Fruit fly (Drosophila melanogaster) whole organism, embryonic: ENCODE results near the gene ben.
A peak's percentile ranks its signal among the peaks of the same experiment; 100 is the strongest.

ENCODE experiments used
- Atf-2 ChIP-seq: fragments of 200-800 bp; sonication (Bioruptor generic); optimal IDR thresholded peaks from 2 replicates; lab custom pipeline; 2016; ENCODE audit warnings: missing biosample characterization, missing genetic modification characterization
- B-H2 ChIP-seq: fragments of 200-800 bp; sonication (Bioruptor generic); optimal IDR thresholded peaks from 2 replicates; lab custom pipeline; 2018; ENCODE audit warnings: missing biosample characterization, mild to moderate bottlenecking, missing genetic modification characterization
- CG10209 ChIP-seq: fragments of 200-800 bp; sonication (Bioruptor generic); optimal IDR thresholded peaks from 3 replicates; lab custom pipeline; 2017; ENCODE audit warnings: missing biosample characterization, mild to moderate bottlenecking, missing genetic modification characterization, missing genetic modification reagents
- CG10565 ChIP-seq: fragments of 200-800 bp; sonication (Bioruptor generic); optimal IDR thresholded peaks from 3 replicates; lab custom pipeline; 2016; ENCODE audit warnings: missing biosample characterization, mild to moderate bottlenecking, missing genetic modification characterization
- CG10959 ChIP-seq: fragments of 200-800 bp; sonication (Bioruptor generic); IDR thresholded peaks from 2 replicates; pipeline ENCODE4 v1.3.6; 2022; ENCODE audit warnings: missing biosample characterization, missing genetic modification characterization
- CG12299 ChIP-seq: fragments of 200-800 bp; sonication (Bioruptor generic); optimal IDR thresholded peaks from 2 replicates; lab custom pipeline; 2018; ENCODE audit warnings: missing biosample characterization, mild to moderate bottlenecking, missing genetic modification characterization
- CG12659 ChIP-seq: fragments of 200-800 bp; sonication (Bioruptor generic); optimal IDR thresholded peaks from 3 replicates; lab custom pipeline; 2017; ENCODE audit warnings: mild to moderate bottlenecking, missing biosample characterization, missing genetic modification reagents, missing genetic modification characterization
- CG16815 ChIP-seq: fragments of 200-800 bp; sonication (Bioruptor generic); optimal IDR thresholded peaks from 3 replicates; lab custom pipeline; 2017; ENCODE audit warnings: missing biosample characterization, mild to moderate bottlenecking, missing genetic modification characterization
- CG17359 ChIP-seq: fragments of 200-800 bp; sonication (Bioruptor generic); optimal IDR thresholded peaks from 3 replicates; lab custom pipeline; 2018; ENCODE audit warnings: missing biosample characterization, mild to moderate bottlenecking, missing genetic modification characterization, moderate library complexity
- CG17802 ChIP-seq: fragments of 200-800 bp; sonication (Bioruptor generic); optimal IDR thresholded peaks from 2 replicates; lab custom pipeline; 2018; ENCODE audit warnings: missing biosample characterization, mild to moderate bottlenecking, missing genetic modification characterization, moderate library complexity
- CG18619 ChIP-seq: fragments of 200-800 bp; sonication (Bioruptor generic); optimal IDR thresholded peaks from 3 replicates; lab custom pipeline; 2017; ENCODE audit warnings: missing biosample characterization, mild to moderate bottlenecking, missing genetic modification characterization
- CG3163 ChIP-seq: fragments of 200-800 bp; sonication (Bioruptor generic); optimal IDR thresholded peaks from 3 replicates; lab custom pipeline; 2016; ENCODE audit warnings: missing biosample characterization, missing genetic modification characterization
- CG3995 ChIP-seq: fragments of 200-800 bp; sonication (Bioruptor generic); optimal IDR thresholded peaks from 3 replicates; lab custom pipeline; 2016; ENCODE audit warnings: missing biosample characterization, missing genetic modification characterization
- CG42726 ChIP-seq: fragments of 200-800 bp; sonication (Bioruptor generic); IDR thresholded peaks from 2 replicates; pipeline ENCODE4 v1.3.6; 2022; ENCODE audit warnings: missing biosample characterization, missing genetic modification characterization; ENCODE audit not compliant: partially characterized antibody
- CG5180 ChIP-seq: fragments of 200-800 bp; sonication (Bioruptor generic); optimal IDR thresholded peaks from 3 replicates; lab custom pipeline; 2017; ENCODE audit warnings: missing biosample characterization, missing genetic modification characterization, mild to moderate bottlenecking, moderate library complexity, missing genetic modification reagents
- CG7928 ChIP-seq: fragments of 200-800 bp; sonication (Bioruptor generic); optimal IDR thresholded peaks from 2 replicates; lab custom pipeline; 2017; ENCODE audit warnings: missing biosample characterization, mild to moderate bottlenecking, missing genetic modification characterization
- CG7963 ChIP-seq: fragments of 200-800 bp; sonication (Bioruptor generic); IDR thresholded peaks from 3 replicates; pipeline ENCODE4 v1.3.6; 2022; ENCODE audit warnings: missing biosample characterization, missing genetic modification characterization; ENCODE audit not compliant: partially characterized antibody
- CG8359 ChIP-seq: fragments of 200-800 bp; sonication (Bioruptor generic); optimal IDR thresholded peaks from 2 replicates; lab custom pipeline; 2017; ENCODE audit warnings: missing biosample characterization, mild to moderate bottlenecking, missing genetic modification characterization, borderline replicate concordance
- CG9817 ChIP-seq: fragments of 200-800 bp; sonication (Bioruptor generic); optimal IDR thresholded peaks from 2 replicates; lab custom pipeline; 2018; ENCODE audit warnings: missing biosample characterization, mild to moderate bottlenecking, missing genetic modification characterization, moderate library complexity
- Dbx ChIP-seq: fragments of 200-800 bp; sonication (Bioruptor generic); IDR thresholded peaks from 3 replicates; pipeline ENCODE4 v1.3.6; 2022; ENCODE audit warnings: missing biosample characterization, missing genetic modification characterization
- Dll ChIP-seq: fragments of 200-800 bp; sonication (Bioruptor generic); IDR thresholded peaks from 4 replicates; pipeline ENCODE4 v1.3.6; 2022; ENCODE audit warnings: missing biosample characterization, missing genetic modification characterization; ENCODE audit not compliant: partially characterized antibody
- Ets65A ChIP-seq: fragments of 200-800 bp; sonication (Bioruptor generic); peaks from one replicate; lab custom pipeline; 2016; ENCODE audit warnings: missing biosample characterization, missing genetic modification characterization
- HmgZ ChIP-seq: fragments of 200-800 bp; sonication (Bioruptor generic); optimal IDR thresholded peaks from 2 replicates; lab custom pipeline; 2018; ENCODE audit warnings: missing biosample characterization, mild to moderate bottlenecking, missing genetic modification characterization
- Hr3 ChIP-seq: fragments of 200-800 bp; sonication (Bioruptor generic); optimal IDR thresholded peaks from 3 replicates; lab custom pipeline; 2016; ENCODE audit warnings: missing biosample characterization, missing genetic modification characterization
- Lhr ChIP-seq: fragments of 200-800 bp; sonication (Bioruptor generic); optimal IDR thresholded peaks from 3 replicates; lab custom pipeline; 2017; ENCODE audit warnings: mild to moderate bottlenecking, missing biosample characterization, missing genetic modification reagents, missing genetic modification characterization
- Med ChIP-seq: fragments of 200-800 bp; sonication (Bioruptor generic); peaks from one replicate; lab custom pipeline; 2016; ENCODE audit warnings: missing biosample characterization, missing genetic modification characterization, mild to moderate bottlenecking, inconsistent platforms, moderate library complexity
- NC2α ChIP-seq: fragments of 200-800 bp; sonication (Bioruptor generic); optimal IDR thresholded peaks from 2 replicates; lab custom pipeline; 2016; ENCODE audit warnings: missing biosample characterization, missing genetic modification characterization
- Rfx ChIP-seq: fragments of 200-800 bp; sonication (Bioruptor generic); IDR thresholded peaks from 2 replicates; pipeline ENCODE4 v1.3.6; 2022; ENCODE audit warnings: missing biosample characterization, missing genetic modification characterization
- TFAM ChIP-seq: fragments of 200-800 bp; sonication (Bioruptor generic); optimal IDR thresholded peaks from 2 replicates; lab custom pipeline; 2017; ENCODE audit warnings: missing biosample characterization, missing genetic modification characterization, inconsistent platforms
- Vsx1 ChIP-seq: fragments of 200-800 bp; sonication (Bioruptor generic); optimal IDR thresholded peaks from 2 replicates; lab custom pipeline; 2017; ENCODE audit warnings: missing biosample characterization, mild to moderate bottlenecking, missing genetic modification characterization, missing genetic modification reagents
- Xbp1 ChIP-seq: fragments of 200-800 bp; sonication (Bioruptor generic); optimal IDR thresholded peaks from 3 replicates; lab custom pipeline; 2016; ENCODE audit warnings: missing biosample characterization, mild to moderate bottlenecking, missing genetic modification characterization
- amos ChIP-seq: fragments of 200-800 bp; sonication (Bioruptor generic); IDR thresholded peaks from 2 replicates; pipeline ENCODE4 v1.3.6; 2022; ENCODE audit warnings: missing biosample characterization, missing genetic modification characterization; ENCODE audit not compliant: partially characterized antibody
- bab2 ChIP-seq: fragments of 200-800 bp; sonication (Bioruptor generic); optimal IDR thresholded peaks from 2 replicates; lab custom pipeline; 2016; ENCODE audit warnings: missing biosample characterization, missing genetic modification characterization
- bbx ChIP-seq: fragments of 200-800 bp; sonication (Bioruptor generic); IDR thresholded peaks from 2 replicates; pipeline ENCODE4 v1.3.6; 2022; ENCODE audit warnings: missing biosample characterization, missing genetic modification characterization; ENCODE audit not compliant: partially characterized antibody
- fd102C ChIP-seq: fragments of 200-800 bp; sonication (Bioruptor generic); optimal IDR thresholded peaks from 2 replicates; lab custom pipeline; 2018; ENCODE audit warnings: missing biosample characterization, mild to moderate bottlenecking, missing genetic modification characterization, moderate library complexity
- hb ChIP-seq: fragments of 200-800 bp; sonication (Bioruptor generic); IDR thresholded peaks from 3 replicates; pipeline ENCODE4 v1.3.6; 2022; ENCODE audit warnings: missing biosample characterization, missing genetic modification characterization; ENCODE audit not compliant: partially characterized antibody
- lmd ChIP-seq: fragments of 200-800 bp; sonication (Bioruptor generic); IDR thresholded peaks from 2 replicates; pipeline ENCODE4 v1.3.6; 2022; ENCODE audit warnings: missing biosample characterization, missing genetic modification characterization
- nerfin-2 ChIP-seq: fragments of 200-800 bp; sonication (Bioruptor generic); IDR thresholded peaks from 2 replicates; pipeline ENCODE4 v1.3.6; 2022; ENCODE audit warnings: missing biosample characterization, missing genetic modification characterization; ENCODE audit not compliant: partially characterized antibody
- pzg ChIP-seq: fragments of 200-800 bp; sonication (Bioruptor generic); optimal IDR thresholded peaks from 3 replicates; lab custom pipeline; 2018; ENCODE audit warnings: missing biosample characterization, mild to moderate bottlenecking, missing genetic modification characterization, moderate library complexity
- sens ChIP-seq: fragments of 200-800 bp; sonication (Bioruptor generic); peaks from one replicate; lab custom pipeline; 2016; ENCODE audit warnings: missing biosample characterization, missing genetic modification characterization
- seq ChIP-seq: fragments of 200-800 bp; sonication (Bioruptor generic); IDR thresholded peaks from 2 replicates; pipeline ENCODE4 v1.3.6; 2022; ENCODE audit warnings: missing biosample characterization, missing genetic modification characterization
- tgo ChIP-seq: fragments of 200-800 bp; sonication (Bioruptor generic); IDR thresholded peaks from 3 replicates; pipeline ENCODE4 v1.3.6; 2022; ENCODE audit warnings: missing biosample characterization, missing genetic modification characterization
- tll ChIP-seq, 2 experiments: fragments of 200-800 bp in 1 of 2; fragments of >200 bp in 1 of 2; sonication (Bioruptor generic) in 1 of 2; optimal IDR thresholded peaks; 2 replicates each; lab custom pipeline; 2017 to 2019; ENCODE audit warnings: missing biosample characterization in 2 of 2, missing genetic modification characterization in 2 of 2, mild to moderate bottlenecking in 1 of 2, moderate library complexity in 1 of 2
- unc-4 ChIP-seq: fragments of 200-800 bp; sonication (Bioruptor generic); IDR thresholded peaks from 2 replicates; pipeline ENCODE4 v1.3.6; 2022; ENCODE audit warnings: missing biosample characterization, missing genetic modification characterization; ENCODE audit not compliant: partially characterized antibody
- vnd ChIP-seq: fragments of 200-800 bp; sonication (Bioruptor generic); IDR thresholded peaks from 3 replicates; pipeline ENCODE4 v1.3.6; 2022; ENCODE audit warnings: missing biosample characterization, missing genetic modification characterization; ENCODE audit not compliant: partially characterized antibody
- vvl ChIP-seq: fragments of 200-800 bp; sonication (Bioruptor generic); IDR thresholded peaks from 2 replicates; pipeline ENCODE4 v1.3.6; 2022; ENCODE audit warnings: missing biosample characterization, missing genetic modification characterization

Gene ben

DNA sequence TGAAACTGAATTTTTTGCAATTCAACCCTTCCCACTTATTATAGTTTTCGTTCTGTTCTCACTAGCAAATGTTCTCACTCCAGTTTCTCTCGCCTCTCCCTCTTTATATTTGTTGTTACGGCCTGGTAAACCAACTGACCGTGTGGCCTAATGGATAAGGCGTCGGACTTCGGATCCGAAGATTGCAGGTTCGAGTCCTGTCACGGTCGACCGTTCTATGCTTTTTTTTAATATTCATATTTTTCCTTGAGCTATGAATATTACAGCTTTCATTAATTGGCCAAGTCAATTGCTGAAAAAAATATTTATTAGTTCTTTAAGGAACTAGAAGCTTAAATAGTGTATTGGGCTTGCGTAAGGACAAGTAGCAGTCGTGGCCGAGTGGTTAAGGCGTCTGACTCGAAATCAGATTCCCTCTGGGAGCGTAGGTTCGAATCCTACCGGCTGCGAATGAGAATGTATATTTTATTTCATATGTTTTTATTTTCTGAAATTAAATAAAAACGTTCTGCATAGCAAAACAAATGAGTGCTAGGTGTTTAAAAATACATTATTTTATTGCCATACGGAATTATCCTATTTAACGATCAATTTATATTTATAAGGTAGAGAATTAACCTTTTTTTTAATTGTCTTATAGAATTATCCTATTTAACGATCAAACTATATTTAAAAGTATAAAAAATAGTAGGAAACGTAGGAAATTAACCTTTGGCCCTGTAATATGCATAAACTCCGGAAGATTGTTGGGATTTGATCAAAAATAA is 18.7 kb downstream of the ben start (continued):
- no peak for TF ChIP-seq CG12299 (tag; lab: Kevin White, UChicago)
- no peak for TF ChIP-seq CG9817 (tag; lab: Kevin White, UChicago)
- no peak for TF ChIP-seq fd102C (GFP tag; lab: Kevin White, UChicago)
- no peak for TF ChIP-seq CG3995 (GFP tag; lab: Kevin White, UChicago)
- peak; percentile 72 for TF ChIP-seq CG7963
- peak; percentile 76; the same call in 1 of the 2 replicates for TF ChIP-seq bbx (GFP tag; lab: Robert Waterston, UW)
- TF ChIP-seq CG10565 (GFP tag; lab: Kevin White, UChicago) = no peak
- peak; percentile 62 for TF ChIP-seq vnd (GFP tag; lab: Robert Waterston, UW)
- TF ChIP-seq Atf-2 = no peak
- no peak for TF ChIP-seq pzg (GFP tag; lab: Kevin White, UChicago)
- TF ChIP-seq hb (GFP tag; lab: Robert Waterston, UW) = 0 out of 3 replicates have a peak, but pooled peaks have one; percentile 59
- TF ChIP-seq CG8359 (GFP tag; lab: Kevin White, UChicago) = no peak
- TF ChIP-seq CG5180 = no peak
- TF ChIP-seq CG42726 (GFP tag; lab: Robert Waterston, UW) = peak; percentile 47; the same call in 1 of the 2 replicates
- TF ChIP-seq CG10959 (GFP tag; lab: Robert Waterston, UW) = no peak
- no peak for TF ChIP-seq NC2α (GFP tag; lab: Kevin White, UChicago)
- peak in 1 of 2 experiments; percentile 33 for TF ChIP-seq tll (GFP tag; optimal IDR thresholded peaks at IDR 0.05; lab: Kevin White, UChicago)
- TF ChIP-seq vvl (GFP tag; lab: Robert Waterston, UW) = no peak
- no peak for TF ChIP-seq CG3163 (GFP tag; lab: Kevin White, UChicago)
- TF ChIP-seq nerfin-2 (GFP tag; lab: Robert Waterston, UW) = peak; percentile 63; the same call in 1 of the 2 replicates
- TF ChIP-seq Hr3 (GFP tag; lab: Kevin White, UChicago) = no peak
- no peak for TF ChIP-seq CG16815 (GFP tag; lab: Kevin White, UChicago)
- TF ChIP-seq Ets65A = no peak
- TF ChIP-seq CG17359 (tag; lab: Kevin White, UChicago) = no peak
- no peak for TF ChIP-seq Dbx (GFP tag; lab: Robert Waterston, UW)
- peak; percentile 58 for TF ChIP-seq Med
- TF ChIP-seq Vsx1 = no peak
- no peak for TF ChIP-seq HmgZ (tag; lab: Kevin White, UChicago)
- no peak for TF ChIP-seq B-H2 (GFP tag; lab: Kevin White, UChicago)
- TF ChIP-seq CG12659 (GFP tag; lab: Kevin White, UChicago) = no peak
- no peak for TF ChIP-seq CG10209 (GFP tag; lab: Kevin White, UChicago)
- TF ChIP-seq Lhr (GFP tag; lab: Kevin White, UChicago) = no peak
- TF ChIP-seq CG17802 = no peak
- TF ChIP-seq Dll (GFP tag; lab: Robert Waterston, UW) = peak; percentile 38; the same call in 1 of the 4 replicates
- TF ChIP-seq bab2 (GFP tag; lab: Kevin White, UChicago) = no peak
- peak; percentile 81 for TF ChIP-seq amos (GFP tag; lab: Robert Waterston, UW)
- TF ChIP-seq CG7928 = no peak
- TF ChIP-seq lmd (GFP tag; lab: Robert Waterston, UW) = no peak
- TF ChIP-seq unc-4 (GFP tag; lab: Robert Waterston, UW) = 0 out of 2 replicates have a peak, but pooled peaks have one; percentile 23
- TF ChIP-seq Xbp1 (GFP tag; lab: Kevin White, UChicago) = no peak
- TF ChIP-seq Rfx = no peak
- TF ChIP-seq sens (GFP tag; lab: Kevin White, UChicago) = peak; percentile 67
- no peak for TF ChIP-seq TFAM (GFP tag; lab: Kevin White, UChicago)
- TF ChIP-seq tgo = no peak
- TF ChIP-seq CG18619 (GFP tag; lab: Kevin White, UChicago) = no peak
- no peak for TF ChIP-seq seq (GFP tag; lab: Robert Waterston, UW)
